Fruit fly (Drosophila melanogaster) S2 (cell line): Measurements from ENCODE around the gene Grl36b.

Source experiments
- CG8478 ChIP-seq: fragments of >200 bp; optimal IDR thresholded peaks from 2 replicates; lab custom pipeline; 2018
- CTCF ChIP-seq, 2 experiments: fragments of >200 bp; optimal IDR thresholded peaks; 2 replicates each; lab custom pipeline; 2018

DNA sequence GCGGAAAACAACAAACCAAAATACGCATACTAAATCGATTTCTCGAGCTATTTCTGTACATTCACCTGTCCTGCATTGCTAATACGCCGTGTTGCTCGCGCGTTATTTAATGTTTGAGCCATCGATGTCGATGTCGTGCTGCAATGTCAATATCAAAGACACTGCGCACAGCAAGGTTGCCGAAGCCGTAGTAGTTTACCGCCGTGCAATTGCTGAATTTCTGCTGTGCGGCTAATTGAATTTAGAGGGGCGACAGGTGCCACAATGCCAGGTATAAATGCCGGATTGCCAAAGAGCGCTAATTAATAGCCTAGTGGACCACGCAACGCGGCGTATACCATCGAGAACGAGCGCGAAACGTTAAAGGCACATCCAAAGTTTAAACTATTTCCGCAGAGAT is 47.6 kb downstream of the Grl36b start, which contains the start of gene Arr1:
- TF ChIP-seq CTCF (optimal IDR thresholded peaks at IDR 0.05; lab: Kevin White, UChicago) (no peak), CG8478 (no peak)
